Worm (Caenorhabditis elegans) whole organism, mixed stage, embryonic: Measurements from ENCODE around the gene pfd-1.

Experiments
- blmp-1 ChIP-seq: fragments of 150-350 bp; optimal IDR thresholded peaks from 2 replicates; lab custom pipeline; 2014; ENCODE audit warnings: missing biosample characterization, missing genetic modification characterization
- ceh-39 ChIP-seq: fragments of 150-350 bp; optimal IDR thresholded peaks from 2 replicates; lab custom pipeline; 2014; ENCODE audit warnings: missing biosample characterization, missing genetic modification characterization
- ceh-43 ChIP-seq: fragments of 200-800 bp; sonication (Bioruptor generic); optimal IDR thresholded peaks from 2 replicates; lab custom pipeline; 2018; ENCODE audit warnings: mild to moderate bottlenecking, missing genetic modification characterization, moderate library complexity, missing compliant biosample characterization
- ceh-83 ChIP-seq: fragments of 200-800 bp; sonication (Bioruptor generic); optimal IDR thresholded peaks from 2 replicates; lab custom pipeline; 2018; ENCODE audit warnings: mild to moderate bottlenecking, missing genetic modification characterization, missing compliant biosample characterization
- ces-1 ChIP-seq: fragments of 150-350 bp; optimal IDR thresholded peaks from 2 replicates; lab custom pipeline; 2014; ENCODE audit warnings: missing biosample characterization, missing genetic modification reagents, missing genetic modification characterization
- cnd-1 ChIP-seq: fragments of 200-800 bp; sonication (Bioruptor generic); optimal IDR thresholded peaks from 2 replicates; lab custom pipeline; 2018; ENCODE audit warnings: mild to moderate bottlenecking, missing genetic modification characterization, missing compliant biosample characterization
- drap-1 ChIP-seq: fragments of 200-800 bp; sonication (Bioruptor generic); optimal IDR thresholded peaks from 3 replicates; lab custom pipeline; 2018; ENCODE audit warnings: mild to moderate bottlenecking, missing genetic modification characterization, missing compliant biosample characterization
- elt-1 ChIP-seq: sonication (generic microtip); optimal IDR thresholded peaks from 2 replicates; lab custom pipeline; 2017; ENCODE audit warnings: missing genetic modification characterization, mild to moderate bottlenecking, missing compliant biosample characterization, antibody characterized with exemption, moderate library complexity, borderline replicate concordance; ENCODE audit not compliant: insufficient read depth
- flh-1 ChIP-seq: fragments of 200-800 bp; sonication (Bioruptor generic); optimal IDR thresholded peaks from 2 replicates; lab custom pipeline; 2018; ENCODE audit warnings: mild to moderate bottlenecking, missing genetic modification characterization, moderate library complexity, missing compliant biosample characterization
- ham-2 ChIP-seq: fragments of 200-800 bp; sonication (Bioruptor generic); optimal IDR thresholded peaks from 2 replicates; lab custom pipeline; 2018; ENCODE audit warnings: mild to moderate bottlenecking, missing genetic modification characterization, missing compliant biosample characterization
- hlh-1 ChIP-seq: fragments of 150-350 bp; optimal IDR thresholded peaks from 2 replicates; lab custom pipeline; 2014; ENCODE audit warnings: missing biosample characterization, missing genetic modification reagents, missing genetic modification characterization
- lin-13 ChIP-seq: fragments of 150-350 bp; optimal IDR thresholded peaks from 2 replicates; lab custom pipeline; 2014; ENCODE audit warnings: missing biosample characterization, missing genetic modification characterization
- lin-32 ChIP-seq: fragments of 200-800 bp; sonication (Bioruptor generic); optimal IDR thresholded peaks from 2 replicates; lab custom pipeline; 2018; ENCODE audit warnings: mild to moderate bottlenecking, missing genetic modification characterization, missing compliant biosample characterization
- lsy-2 ChIP-seq: fragments of 150-350 bp; optimal IDR thresholded peaks from 2 replicates; lab custom pipeline; 2014; ENCODE audit warnings: missing biosample characterization, missing genetic modification characterization
- mab-5 ChIP-seq: fragments of 150-350 bp; optimal IDR thresholded peaks from 2 replicates; lab custom pipeline; 2014; ENCODE audit warnings: missing biosample characterization, missing genetic modification characterization
- mep-1 ChIP-seq: fragments of 150-350 bp; optimal IDR thresholded peaks from 2 replicates; lab custom pipeline; 2017; ENCODE audit warnings: missing biosample characterization, missing genetic modification reagents, missing genetic modification characterization, inconsistent platforms
- mls-2 ChIP-seq: sonication (generic microtip); optimal IDR thresholded peaks from 2 replicates; lab custom pipeline; 2016; ENCODE audit warnings: mild to moderate bottlenecking, missing genetic modification characterization, moderate library complexity, missing compliant biosample characterization
- nhr-12 ChIP-seq: fragments of 150-350 bp; optimal IDR thresholded peaks from 2 replicates; lab custom pipeline; 2014; ENCODE audit warnings: missing biosample characterization, missing genetic modification characterization
- nhr-2 ChIP-seq: fragments of 150-350 bp; optimal IDR thresholded peaks from 2 replicates; lab custom pipeline; 2014; ENCODE audit warnings: missing biosample characterization, missing genetic modification characterization
- nhr-237 ChIP-seq: fragments of 150-350 bp; optimal IDR thresholded peaks from 2 replicates; lab custom pipeline; 2014; ENCODE audit warnings: missing biosample characterization, missing genetic modification characterization
- pha-4 ChIP-seq: fragments of 150-350 bp; optimal IDR thresholded peaks from 2 replicates; lab custom pipeline; 2018; ENCODE audit warnings: missing biosample characterization, missing genetic modification reagents, missing genetic modification characterization
- sem-2 ChIP-seq: fragments of 200-800 bp; sonication (Bioruptor generic); optimal IDR thresholded peaks from 2 replicates; lab custom pipeline; 2018; ENCODE audit warnings: mild to moderate bottlenecking, missing genetic modification characterization, missing compliant biosample characterization
- sptf-1 ChIP-seq: sonication (generic microtip); optimal IDR thresholded peaks from 2 replicates; lab custom pipeline; 2017; ENCODE audit warnings: mild to moderate bottlenecking, missing genetic modification characterization, moderate library complexity, missing compliant biosample characterization
- tbx-8 ChIP-seq: fragments of 200-800 bp; sonication (Bioruptor generic); optimal IDR thresholded peaks from 2 replicates; lab custom pipeline; 2018; ENCODE audit warnings: mild to moderate bottlenecking, missing genetic modification characterization, moderate library complexity, missing compliant biosample characterization
- unc-39 ChIP-seq: fragments of 150-350 bp; optimal IDR thresholded peaks from 2 replicates; lab custom pipeline; 2014; ENCODE audit warnings: missing biosample characterization, missing genetic modification characterization
- zip-8 ChIP-seq: fragments of 150-350 bp; optimal IDR thresholded peaks from 2 replicates; lab custom pipeline; 2014; ENCODE audit warnings: missing biosample characterization, missing genetic modification characterization
- ztf-11 ChIP-seq: fragments of 150-350 bp; optimal IDR thresholded peaks from 2 replicates; lab custom pipeline; 2014; ENCODE audit warnings: missing biosample characterization, missing genetic modification characterization

The pfd-1 gene

DNA sequence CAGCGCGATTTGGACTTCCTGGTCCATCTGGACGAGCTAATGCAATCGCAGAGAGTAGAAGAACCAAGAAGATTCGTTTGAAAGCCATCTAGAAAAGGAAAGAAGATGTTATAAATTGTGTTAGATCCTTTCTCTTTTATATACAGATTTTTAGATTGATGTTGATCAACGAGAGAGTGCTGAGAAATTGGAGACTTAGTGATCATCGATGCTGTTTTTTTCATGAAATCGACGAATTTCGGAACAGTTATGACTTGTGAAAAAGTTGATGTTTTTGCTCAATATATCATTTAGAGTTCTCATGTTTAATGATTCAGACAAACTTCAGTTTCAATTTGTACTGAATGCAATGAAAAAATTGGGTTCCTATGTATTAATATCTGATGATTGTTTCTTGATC lies 47.3 kb upstream of the pfd-1 start, which contains the start of gene srlf-17:
Gene srlf-17 (minus strand): TSS at position 101 of the 400 bp plus-strand sequence.
- TF ChIP-seq sptf-1 (tag; lab: Kevin White, UChicago), result no peak
- no peak for TF ChIP-seq elt-1 (tag; lab: Kevin White, UChicago)
- no peak for TF ChIP-seq tbx-8 (GFP tag; lab: Kevin White, UChicago)
- TF ChIP-seq mls-2 (tag; lab: Kevin White, UChicago), result no peak
- no peak for TF ChIP-seq mab-5 (tag; lab: Kevin White, UChicago)
- TF ChIP-seq lin-13, result no peak
- no peak for TF ChIP-seq drap-1
- TF ChIP-seq, all 35 proteins: peak for 0

DNA sequence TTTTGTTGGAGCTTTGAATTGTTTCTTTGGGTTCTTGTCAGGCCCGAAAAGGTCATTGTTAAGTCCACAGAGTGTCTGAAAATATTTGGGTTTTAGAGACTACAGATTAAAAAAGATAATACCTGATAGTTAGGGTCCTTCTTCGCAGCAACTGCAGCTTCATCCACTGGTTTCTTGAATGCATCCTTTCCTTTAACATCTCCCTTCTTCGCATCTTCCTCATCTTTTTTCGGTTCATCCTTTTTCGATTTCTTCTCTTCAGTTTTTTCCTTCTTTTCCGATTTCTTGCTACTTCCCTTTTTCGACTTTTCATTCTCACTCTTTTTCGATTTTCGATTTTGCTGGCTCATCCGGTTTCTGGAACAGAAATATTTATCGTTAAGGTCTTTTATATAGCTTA lies 46.4 kb upstream of the pfd-1 start:
- TF ChIP-seq ceh-39 (tag; lab: Kevin White, UChicago), result no peak
- no peak for TF ChIP-seq drap-1
- TF ChIP-seq flh-1 (GFP tag; lab: Kevin White, UChicago), result no peak
- no peak for TF ChIP-seq mep-1
- TF ChIP-seq cnd-1, result no peak

DNA sequence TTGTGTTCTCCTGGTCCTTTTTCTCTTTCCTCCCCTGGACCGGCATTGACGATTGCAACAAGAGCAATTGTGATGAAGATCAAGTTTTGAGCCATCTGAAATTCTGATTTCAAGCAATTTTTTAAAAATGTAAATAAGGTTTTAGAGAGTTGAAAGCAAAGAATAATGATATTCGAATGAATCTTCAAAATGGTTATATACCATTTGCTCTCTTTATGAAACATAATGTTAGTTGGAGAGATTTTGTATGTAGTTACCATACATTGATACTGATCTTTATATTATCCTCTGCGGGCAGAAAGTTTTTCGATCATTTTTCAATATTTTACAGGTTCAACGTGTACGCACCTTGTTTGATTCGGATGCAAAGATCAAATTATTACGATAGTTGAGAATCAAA lies 44.2 kb upstream of the pfd-1 start, which contains the start of gene srlf-24:
Gene srlf-24 (minus strand): TSS at position 101 of the 400 bp plus-strand sequence.
- TF ChIP-seq hlh-1 (no peak), cnd-1 (no peak), nhr-12 (tag; lab: Kevin White, UChicago) (no peak), nhr-237 (tag; lab: Kevin White, UChicago) (no peak), ceh-39 (tag; lab: Kevin White, UChicago) (no peak), blmp-1 (tag; lab: Kevin White, UChicago) (no peak), unc-39 (no peak), ham-2 (GFP tag; lab: Kevin White, UChicago) (no peak), zip-8 (no peak), ceh-83 (no peak), lin-32 (GFP tag; lab: Kevin White, UChicago) (no peak), mls-2 (tag; lab: Kevin White, UChicago) (no peak), mep-1 (no peak), sem-2 (GFP tag; lab: Kevin White, UChicago) (no peak), mab-5 (tag; lab: Kevin White, UChicago) (no peak)

DNA sequence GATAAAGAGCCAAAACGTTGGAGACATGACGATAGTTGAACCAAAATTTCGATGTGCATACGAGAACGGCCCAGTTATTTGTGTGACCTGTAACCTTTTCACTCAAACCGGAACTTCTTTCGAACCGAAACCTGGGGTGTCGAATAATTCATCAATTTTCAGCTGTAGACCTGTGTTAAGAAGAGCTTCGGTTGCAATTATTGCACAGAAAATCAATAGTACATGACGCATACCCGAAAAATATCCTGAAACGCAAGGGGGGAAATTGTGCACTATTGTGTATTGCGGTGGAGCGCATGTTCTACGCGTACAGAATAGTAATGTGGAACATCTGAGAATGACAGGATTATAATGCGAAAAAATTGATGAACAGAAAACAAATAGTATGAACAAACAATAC lies 40.1 kb upstream of the pfd-1 start, which contains the start of gene pigk-1:
Gene pigk-1 (minus strand): TSS at position 248 of the 400 bp plus-strand sequence.
- TF ChIP-seq elt-1 (tag; lab: Kevin White, UChicago), result no peak
- no peak for TF ChIP-seq flh-1 (GFP tag; lab: Kevin White, UChicago)
- no peak for TF ChIP-seq lin-32 (GFP tag; lab: Kevin White, UChicago)
- no peak for TF ChIP-seq mep-1
- no peak for TF ChIP-seq ztf-11 (tag; lab: Kevin White, UChicago)

DNA sequence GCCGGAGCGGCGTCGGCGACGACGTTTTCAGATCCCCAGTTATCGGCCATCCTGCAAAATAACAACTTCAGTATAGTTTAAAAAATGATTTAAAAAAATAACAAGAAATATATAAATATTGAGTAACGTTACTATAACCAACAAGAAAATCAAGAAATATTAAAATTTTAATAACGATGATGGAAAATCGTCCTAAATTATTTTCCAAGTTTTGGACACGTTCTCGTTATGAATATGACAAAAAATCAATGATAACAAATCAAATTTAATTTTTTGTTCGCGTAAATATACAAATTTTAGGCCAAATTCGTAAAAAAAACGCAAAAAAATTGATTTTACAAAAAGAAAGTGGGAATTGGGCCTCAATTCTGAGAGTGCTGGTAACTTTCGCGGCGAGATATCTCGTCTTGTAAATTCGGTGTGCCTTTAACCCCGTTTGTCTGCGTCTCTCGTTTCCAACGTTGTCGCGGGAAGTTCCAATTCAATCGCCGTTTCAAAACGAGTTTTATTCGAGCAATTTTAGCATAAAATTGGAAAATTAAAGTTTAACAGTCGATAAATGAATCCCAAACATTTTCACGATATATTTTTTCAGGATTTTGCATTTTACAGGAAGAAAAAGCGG lies 38.8 kb upstream of the pfd-1 start, which contains the start of gene rps-5:
Gene rps-5 (minus strand): TSS at position 51 of the 625 bp plus-strand sequence.
- TF ChIP-seq ham-2 (GFP tag; lab: Kevin White, UChicago) (no peak), lsy-2 (tag; lab: Kevin White, UChicago) (peak; percentile 76), zip-8 (no peak), lin-13 (peak; percentile 58), nhr-237 (tag; lab: Kevin White, UChicago) (peak; percentile 33), flh-1 (GFP tag; lab: Kevin White, UChicago) (no peak), ceh-39 (tag; lab: Kevin White, UChicago) (peak; percentile 10), nhr-2 (tag; lab: Kevin White, UChicago) (no peak), cnd-1 (no peak), mls-2 (tag; lab: Kevin White, UChicago) (no peak), pha-4 (tag; lab: Kevin White, UChicago) (peak; percentile 41), hlh-1 (peak; percentile 37), ceh-43 (no peak), mep-1 (peak; percentile 41), ces-1 (GFP tag; lab: Kevin White, UChicago) (peak; percentile 82)

DNA sequence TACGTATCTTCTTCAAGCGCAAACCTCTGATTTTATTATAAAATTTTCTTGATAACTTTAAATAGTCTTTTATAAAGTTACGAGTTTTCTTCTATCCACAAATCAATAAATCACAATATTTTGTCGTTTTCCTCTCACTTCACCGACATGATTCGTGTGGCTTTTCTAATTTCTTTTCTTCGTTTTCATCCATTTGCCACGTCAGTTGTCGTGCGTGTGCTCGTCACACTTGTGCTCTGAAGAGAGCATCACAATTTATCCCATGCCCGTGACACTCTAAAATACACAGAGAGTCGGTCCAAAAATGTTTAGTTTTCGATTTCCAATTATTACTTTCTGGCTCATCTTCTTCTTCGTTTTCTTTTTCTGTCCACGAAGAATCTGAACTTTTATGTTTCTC lies 38.0 kb upstream of the pfd-1 start:
- no peak for TF ChIP-seq ztf-11 (tag; lab: Kevin White, UChicago)
- TF ChIP-seq hlh-1, result peak; percentile 75
- TF ChIP-seq, all 35 proteins: peak for 1
